Worm (Caenorhabditis elegans) whole organism, L1 larva: ENCODE measurements around the gene Y37E11AR.7.

Source experiments
- dpl-1 ChIP-seq, 3 experiments: fragments of 150-350 bp in 2 of 3; sonication (generic microtip) in 1 of 3; optimal IDR thresholded peaks; 2 replicates each; lab custom pipeline; 2014 to 2017; ENCODE audit warnings: missing biosample characterization in 3 of 3, missing genetic modification characterization in 3 of 3, missing genetic modification reagents in 3 of 3
- elt-2 ChIP-seq: sonication (generic microtip); optimal IDR thresholded peaks from 2 replicates; lab custom pipeline; 2016; ENCODE audit warnings: missing genetic modification characterization, mild to moderate bottlenecking, inconsistent platforms, missing compliant biosample characterization, missing genetic modification reagents
- irx-1 ChIP-seq: sonication (generic microtip); optimal IDR thresholded peaks from 2 replicates; lab custom pipeline; 2016; ENCODE audit warnings: missing genetic modification characterization, missing compliant biosample characterization
- lin-14 ChIP-seq: fragments of 200-800 bp; sonication (Bioruptor generic); optimal IDR thresholded peaks from 2 replicates; lab custom pipeline; 2018; ENCODE audit warnings: mild to moderate bottlenecking, missing genetic modification characterization, moderate library complexity, missing compliant biosample characterization
- lsy-2 ChIP-seq, 2 experiments: fragments of 150-350 bp; optimal IDR thresholded peaks; 2 replicates each; lab custom pipeline; 2014; ENCODE audit warnings: missing biosample characterization in 2 of 2, missing genetic modification characterization in 2 of 2
- nhr-237 ChIP-seq: fragments of 150-350 bp; optimal IDR thresholded peaks from 2 replicates; lab custom pipeline; 2014; ENCODE audit warnings: missing biosample characterization, missing genetic modification characterization
- nhr-76 ChIP-seq: sonication (generic microtip); optimal IDR thresholded peaks from 2 replicates; lab custom pipeline; 2017; ENCODE audit warnings: missing biosample characterization, missing genetic modification characterization
- nhr-90 ChIP-seq: sonication (generic microtip); optimal IDR thresholded peaks from 2 replicates; lab custom pipeline; 2016; ENCODE audit warnings: mild to moderate bottlenecking, missing genetic modification characterization, missing compliant biosample characterization; ENCODE audit not compliant: poor library complexity
- pag-3 ChIP-seq: sonication (generic microtip); optimal IDR thresholded peaks from 2 replicates; lab custom pipeline; 2017; ENCODE audit warnings: missing genetic modification characterization, mild to moderate bottlenecking, missing compliant biosample characterization, antibody characterized with exemption, borderline replicate concordance; ENCODE audit not compliant: insufficient read depth
- skn-1 ChIP-seq: fragments of 150-350 bp; optimal IDR thresholded peaks from 2 replicates; lab custom pipeline; 2014; ENCODE audit warnings: missing biosample characterization, missing genetic modification characterization
- snpc-4 ChIP-seq: fragments of 150-350 bp; optimal IDR thresholded peaks from 2 replicates; lab custom pipeline; 2014; ENCODE audit warnings: missing biosample characterization, missing genetic modification characterization
- unc-62 ChIP-seq: fragments of 150-350 bp; optimal IDR thresholded peaks from 2 replicates; lab custom pipeline; 2014; ENCODE audit warnings: missing biosample characterization, missing genetic modification reagents, missing genetic modification characterization
- ztf-11 ChIP-seq, 2 experiments: sonication (generic microtip); optimal IDR thresholded peaks; 2 replicates each; lab custom pipeline; 2016 to 2017; ENCODE audit warnings: missing genetic modification characterization in 2 of 2, missing biosample characterization in 1 of 2, missing compliant biosample characterization in 1 of 2
- ztf-4 ChIP-seq: fragments of 150-350 bp; optimal IDR thresholded peaks from 2 replicates; lab custom pipeline; 2014; ENCODE audit warnings: missing biosample characterization, missing genetic modification characterization

- TF ChIP-seq unc-62 (GFP tag; lab: Kevin White, UChicago) (no peak), elt-2 (tag; lab: Kevin White, UChicago) (peak; percentile 41), lin-14 (GFP tag; lab: Kevin White, UChicago) (peak; percentile 98), skn-1 (tag; lab: Kevin White, UChicago) (peak; percentile 77), nhr-237 (peak; percentile 80), ztf-11 (tag; optimal IDR thresholded peaks at IDR 0.05; lab: Kevin White, UChicago) (peak in 1 of 2 experiments; percentile 27), nhr-90 (tag; lab: Kevin White, UChicago) (peak; percentile 75), nhr-76 (tag; lab: Kevin White, UChicago) (no peak), irx-1 (tag; lab: Kevin White, UChicago) (peak; percentile 73), ztf-4 (tag; lab: Kevin White, UChicago) (peak; percentile 86), pag-3 (no peak), snpc-4 (tag; lab: Kevin White, UChicago) (peak; percentile 61), lsy-2 (tag; optimal IDR thresholded peaks at IDR 0.05; lab: Kevin White, UChicago) (peak; percentile 80 to 91), dpl-1 (GFP tag; optimal IDR thresholded peaks at IDR 0.05; lab: Kevin White, UChicago) (peak; percentile 52 to 65 (median 61))
Measured at ce11 chrIV:3742426-3742839, 12.8 kb downstream of the Y37E11AR.7 start.
